Worm (Caenorhabditis elegans) whole organism, L4/young adult: ENCODE data around the gene srh-141.

Experiments
- W03F9.2 ChIP-seq: fragments of 150-350 bp; optimal IDR thresholded peaks from 2 replicates; lab custom pipeline; 2014; ENCODE audit warnings: missing biosample characterization, missing genetic modification characterization
- him-1 ChIP-seq: sonication (generic microtip); optimal IDR thresholded peaks from 2 replicates; lab custom pipeline; 2016; ENCODE audit warnings: missing genotype, missing genetic modification reagents, missing genetic modification characterization, missing compliant biosample characterization

- TF ChIP-seq him-1 (tag; lab: Kevin White, UChicago) (no peak), W03F9.2 (tag; lab: Kevin White, UChicago) (no peak)
Measured at ce11 chrV:16479275-16479674, 35.5 kb downstream of the srh-141 start, which contains the start of gene T08G3.11.
